Fruit fly (Drosophila melanogaster): ENCODE data around the gene Msr-110.

Gene Msr-110

DNA sequence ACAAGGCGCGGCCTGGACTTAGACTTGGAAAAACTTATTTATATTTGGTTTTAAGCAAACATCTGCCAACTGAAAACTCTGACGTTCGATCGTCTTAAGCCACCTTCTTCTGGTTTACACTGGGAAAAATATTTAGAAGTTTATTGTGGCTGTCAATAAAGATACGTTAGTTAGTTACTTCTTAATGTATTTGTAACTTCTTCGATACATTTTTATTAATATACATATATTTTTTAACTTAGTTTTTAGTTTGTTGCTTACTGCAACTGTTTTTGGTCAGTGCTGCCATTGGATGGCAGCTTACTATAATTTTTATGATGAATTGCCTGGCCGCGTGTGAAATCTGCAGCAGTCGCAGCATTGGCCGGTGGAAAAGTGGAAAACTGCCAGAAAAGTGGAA, 32.3 kb upstream of the Msr-110 start:
- TF ChIP-seq CG8290 (GFP tag; optimal IDR thresholded peaks at IDR 0.05) = no peak
- TF ChIP-seq CG8290 (tag; optimal IDR thresholded peaks at IDR 0.05) = no peak
- TF ChIP-seq CG7839 (tag; optimal IDR thresholded peaks at IDR 0.05) = peak; percentile 46
- TF ChIP-seq Dad (GFP tag; optimal IDR thresholded peaks at IDR 0.05) = no peak
- 0 out of 3 replicates have a peak, but pooled peaks have one; percentile 11 for TF ChIP-seq CG17361 (GFP tag; IDR thresholded peaks at IDR 0.05)
- peak; percentile 20 for TF ChIP-seq grau (tag; optimal IDR thresholded peaks at IDR 0.05)
- TF ChIP-seq gem (tag; optimal IDR thresholded peaks at IDR 0.05) = peak; percentile 64
- peak; percentile 12 for TF ChIP-seq Blimp-1 (GFP tag; optimal IDR thresholded peaks at IDR 0.05)
- no peak for TF ChIP-seq CG13287 (GFP tag; IDR thresholded peaks at IDR 0.05; ENCODE audit: partially characterized antibody)
- TF ChIP-seq zfh1 (GFP tag; IDR thresholded peaks at IDR 0.05) = 0 out of 3 replicates have a peak, but pooled peaks have one; percentile 39
- TF ChIP-seq CG13424 (tag; optimal IDR thresholded peaks at IDR 0.05) = peak; percentile 12
- no peak for TF ChIP-seq Hey (tag; optimal IDR thresholded peaks at IDR 0.05)
- TF ChIP-seq CG17359 (tag; optimal IDR thresholded peaks at IDR 0.05) = peak; percentile 39
- TF ChIP-seq exex (tag; optimal IDR thresholded peaks at IDR 0.05) = no peak
- TF ChIP-seq CG10462 (GFP tag; optimal IDR thresholded peaks at IDR 0.05) = no peak
- TF ChIP-seq kni (GFP tag; optimal IDR thresholded peaks at IDR 0.05) = no peak
- TF ChIP-seq ERR (GFP tag; optimal IDR thresholded peaks at IDR 0.05) = no peak
- 0 out of 2 replicates have a peak, but pooled peaks have one; percentile 21 for TF ChIP-seq HLH3B (GFP tag; IDR thresholded peaks at IDR 0.05)
- TF ChIP-seq CG17385 (GFP tag; optimal IDR thresholded peaks at IDR 0.05) = peak; percentile 6
- 0 out of 3 replicates have a peak, but pooled peaks have one; percentile 9 for TF ChIP-seq row (GFP tag; IDR thresholded peaks at IDR 0.05)
- TF ChIP-seq CG4424 (GFP tag; optimal IDR thresholded peaks at IDR 0.05) = peak; percentile 4
- TF ChIP-seq CG14860 (GFP tag; IDR thresholded peaks at IDR 0.05; ENCODE audit: partially characterized antibody) = no peak
- no peak for TF ChIP-seq aop (GFP tag; IDR thresholded peaks at IDR 0.05)
- no peak for TF ChIP-seq gro (GFP tag; optimal IDR thresholded peaks at IDR 0.05)
- no peak for TF ChIP-seq Myb (GFP tag; optimal IDR thresholded peaks at IDR 0.05)
- peak; percentile 37 for TF ChIP-seq Ssrp (tag; optimal IDR thresholded peaks at IDR 0.05)
- no peak for TF ChIP-seq pb (GFP tag; optimal IDR thresholded peaks at IDR 0.05)
- TF ChIP-seq CG10543 (GFP tag; optimal IDR thresholded peaks at IDR 0.05) = no peak
- no peak for TF ChIP-seq ara (GFP tag; IDR thresholded peaks at IDR 0.05)
- no peak for TF ChIP-seq Taf1 (GFP tag; IDR thresholded peaks at IDR 0.05)
- TF ChIP-seq Drgx (GFP tag; IDR thresholded peaks at IDR 0.05) = 0 out of 2 replicates have a peak, but pooled peaks have one; percentile 20
- TF ChIP-seq Rfx (GFP tag; IDR thresholded peaks at IDR 0.05) = no peak
- TF ChIP-seq CG14014 (GFP tag; IDR thresholded peaks at IDR 0.05) = 0 out of 2 replicates have a peak, but pooled peaks have one; percentile 26
- TF ChIP-seq sens (GFP tag) = peak; percentile 49
- TF ChIP-seq CG9797 (GFP tag; optimal IDR thresholded peaks at IDR 0.05) = no peak
- TF ChIP-seq NC2α (GFP tag; optimal IDR thresholded peaks at IDR 0.05) = no peak
- no peak for TF ChIP-seq CG11456 (GFP tag; IDR thresholded peaks at IDR 0.05)
- TF ChIP-seq Sox100B (GFP tag; optimal IDR thresholded peaks at IDR 0.05) = peak; percentile 19
- no peak for TF ChIP-seq CG4282 (GFP tag; optimal IDR thresholded peaks at IDR 0.05)
- no peak for TF ChIP-seq CG11696 (GFP tag; IDR thresholded peaks at IDR 0.05)
- no peak for TF ChIP-seq CG17568 (GFP tag; optimal IDR thresholded peaks at IDR 0.05)
- TF ChIP-seq CG14667 (GFP tag; IDR thresholded peaks at IDR 0.05) = no peak
- TF ChIP-seq dmrt11E (tag; optimal IDR thresholded peaks at IDR 0.05) = peak; percentile 16
- TF ChIP-seq CrebB (tag; optimal IDR thresholded peaks at IDR 0.05) = no peak
- TF ChIP-seq Sry-δ (GFP tag; optimal IDR thresholded peaks at IDR 0.05) = no peak
- TF ChIP-seq sim (GFP tag; IDR thresholded peaks at IDR 0.05) = no peak
- peak; percentile 43 for TF ChIP-seq CG10979 (tag; optimal IDR thresholded peaks at IDR 0.05)
- peak; percentile 23; the same call in 1 of the 3 replicates for TF ChIP-seq tgo (GFP tag; IDR thresholded peaks at IDR 0.05)
- TF ChIP-seq CG13123 (GFP tag; optimal IDR thresholded peaks at IDR 0.05) = no peak
- TF ChIP-seq Mad (GFP tag; optimal IDR thresholded peaks at IDR 0.05) = no peak
- TF ChIP-seq Elba2 (GFP tag; optimal IDR thresholded peaks at IDR 0.05) = no peak
- peak; percentile 5 for TF ChIP-seq trem (tag; optimal IDR thresholded peaks at IDR 0.05)
